Worm (Caenorhabditis elegans) whole organism, early embryonic: ENCODE measurements around the gene F20B10.3.
A peak's percentile ranks its signal among the peaks of the same experiment; 100 is the strongest.

Experiments
- B0310.2 ChIP-seq: sonication (generic microtip); optimal IDR thresholded peaks from 2 replicates; lab custom pipeline; 2016; ENCODE audit warnings: mild to moderate bottlenecking, missing genetic modification characterization, missing compliant biosample characterization
- F13C5.2 ChIP-seq: sonication (generic microtip); optimal IDR thresholded peaks from 2 replicates; lab custom pipeline; 2017; ENCODE audit warnings: mild to moderate bottlenecking, missing genetic modification characterization, inconsistent platforms, missing compliant biosample characterization
- aly-1 ChIP-seq: sonication (generic microtip); optimal IDR thresholded peaks from 2 replicates; lab custom pipeline; 2016; ENCODE audit warnings: missing genetic modification characterization, missing compliant biosample characterization
- ama-1 ChIP-seq: fragments of 150-350 bp; optimal IDR thresholded peaks from 2 replicates; lab custom pipeline; 2014
- ceh-13 ChIP-seq: fragments of 200-800 bp; sonication (Bioruptor generic); optimal IDR thresholded peaks from 2 replicates; lab custom pipeline; 2018; ENCODE audit warnings: mild to moderate bottlenecking, missing genetic modification characterization, missing compliant biosample characterization
- ceh-36 ChIP-seq: sonication (generic microtip); optimal IDR thresholded peaks from 2 replicates; lab custom pipeline; 2016; ENCODE audit warnings: missing genetic modification characterization, inconsistent platforms, missing compliant biosample characterization
- ets-7 ChIP-seq: sonication (generic microtip); optimal IDR thresholded peaks from 2 replicates; lab custom pipeline; 2016; ENCODE audit warnings: missing genotype, missing genetic modification characterization, missing compliant biosample characterization
- flt-1 ChIP-seq: fragments of 200-800 bp; sonication (Bioruptor generic); IDR thresholded peaks from 2 replicates; pipeline ENCODE4 v1.3.6; 2022; ENCODE audit warnings: missing genetic modification characterization, missing compliant biosample characterization
- hmbx-1 ChIP-seq: sonication (generic microtip); optimal IDR thresholded peaks from 2 replicates; lab custom pipeline; 2016; ENCODE audit warnings: mild to moderate bottlenecking, missing genetic modification characterization, missing compliant biosample characterization
- hmg-4 ChIP-seq: fragments of 200-800 bp; sonication (Bioruptor generic); optimal IDR thresholded peaks from 2 replicates; lab custom pipeline; 2018; ENCODE audit warnings: mild to moderate bottlenecking, missing genetic modification characterization, missing compliant biosample characterization
- hnd-1 ChIP-seq: sonication (generic microtip); optimal IDR thresholded peaks from 2 replicates; lab custom pipeline; 2016; ENCODE audit warnings: missing genetic modification characterization, missing compliant biosample characterization
- pes-1 ChIP-seq: fragments of 200-800 bp; sonication (Bioruptor generic); IDR thresholded peaks from 2 replicates; pipeline ENCODE4 v1.3.6; 2022; ENCODE audit warnings: missing genetic modification reagents, missing genetic modification characterization, missing compliant biosample characterization
- scrt-1 ChIP-seq: fragments of 200-800 bp; sonication (Bioruptor generic); IDR thresholded peaks from 2 replicates; pipeline ENCODE4 v1.3.6; 2022; ENCODE audit warnings: missing genetic modification characterization, missing compliant biosample characterization
- sea-1 ChIP-seq: fragments of 200-800 bp; sonication (Bioruptor generic); conservative IDR thresholded peaks from 2 replicates; pipeline ENCODE4 v1.3.6; 2022; ENCODE audit warnings: missing genetic modification characterization, missing compliant biosample characterization
- tbx-11 ChIP-seq: fragments of 200-800 bp; sonication (Bioruptor generic); IDR thresholded peaks from 2 replicates; pipeline ENCODE4 v1.3.6; 2022; ENCODE audit warnings: missing genetic modification characterization, missing compliant biosample characterization
- tbx-37 ChIP-seq: fragments of 200-800 bp; sonication (Bioruptor generic); conservative IDR thresholded peaks from 2 replicates; pipeline ENCODE4 v1.3.6; 2022; ENCODE audit warnings: missing genetic modification reagents, missing genetic modification characterization, missing compliant biosample characterization
- tra-4 ChIP-seq: sonication (generic microtip); optimal IDR thresholded peaks from 2 replicates; lab custom pipeline; 2017; ENCODE audit warnings: missing genetic modification characterization, missing compliant biosample characterization

Gene F20B10.3

DNA sequence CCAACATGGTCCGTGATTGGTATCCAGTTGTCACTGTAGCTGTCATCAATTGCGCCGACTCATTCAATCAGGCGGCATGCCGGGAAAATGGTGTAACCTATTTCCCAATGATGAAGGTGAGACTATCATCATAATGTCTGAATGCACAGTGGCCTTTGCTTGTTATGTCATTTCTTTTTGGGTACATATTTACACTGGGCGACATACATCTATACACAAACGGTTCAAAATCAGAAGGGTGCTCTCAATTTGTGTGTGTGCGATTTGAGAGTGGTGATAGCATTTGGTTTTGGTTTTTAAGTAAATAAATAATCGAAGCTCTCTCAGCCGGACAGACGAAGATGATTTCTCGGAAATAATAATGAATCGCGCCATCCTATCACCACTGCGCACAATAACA lies 35.9 kb downstream of the F20B10.3 start:
- TF ChIP-seq sea-1 (GFP tag; lab: Robert Waterston, UW) = no peak
- no peak for TF ChIP-seq scrt-1 (GFP tag; lab: Robert Waterston, UW)
- TF ChIP-seq tbx-11 = no peak
- no peak for TF ChIP-seq hnd-1
- TF ChIP-seq B0310.2 = no peak
- no peak for TF ChIP-seq pes-1 (GFP tag; lab: Robert Waterston, UW)
- no peak for TF ChIP-seq ceh-36 (tag; lab: Kevin White, UChicago)
- TF ChIP-seq aly-1 (tag; lab: Kevin White, UChicago) = no peak
- TF ChIP-seq ceh-13 = no peak
- no peak for TF ChIP-seq hmg-4 (GFP tag; lab: Kevin White, UChicago)
- no peak for TF ChIP-seq ama-1 (lab: Kevin White, UChicago)
- no peak for TF ChIP-seq ets-7 (tag; lab: Kevin White, UChicago)

DNA sequence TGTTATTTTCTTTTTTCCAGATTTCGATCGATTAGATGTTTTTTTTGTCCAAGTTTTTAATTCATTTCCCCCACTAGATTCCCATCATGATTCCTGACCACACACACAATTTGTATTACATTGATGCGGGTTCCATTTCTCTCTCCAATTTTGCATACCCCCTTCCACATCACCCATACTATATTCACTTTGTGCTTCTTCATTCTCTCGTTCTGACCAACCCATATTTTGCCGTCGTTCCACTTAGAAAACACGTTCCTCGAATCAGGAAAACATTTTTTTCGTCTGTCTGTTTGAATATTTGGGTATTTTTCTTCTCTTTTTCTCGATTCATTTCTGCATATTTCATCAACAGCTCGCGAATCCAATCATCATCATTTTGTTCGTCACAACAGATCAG lies 39.4 kb downstream of the F20B10.3 start:
- TF ChIP-seq pes-1 (GFP tag; lab: Robert Waterston, UW) (no peak), ceh-36 (tag; lab: Kevin White, UChicago) (no peak), sea-1 (GFP tag; lab: Robert Waterston, UW) (no peak), flt-1 (GFP tag; lab: Robert Waterston, UW) (no peak), tra-4 (tag; lab: Kevin White, UChicago) (no peak), ama-1 (lab: Kevin White, UChicago) (no peak), ets-7 (tag; lab: Kevin White, UChicago) (no peak), tbx-11 (no peak), hmbx-1 (tag; lab: Kevin White, UChicago) (no peak), F13C5.2 (tag; lab: Kevin White, UChicago) (no peak), scrt-1 (GFP tag; lab: Robert Waterston, UW) (no peak), tbx-37 (GFP tag; lab: Robert Waterston, UW) (no peak), aly-1 (tag; lab: Kevin White, UChicago) (no peak), hmg-4 (GFP tag; lab: Kevin White, UChicago) (no peak), B0310.2 (no peak)

DNA sequence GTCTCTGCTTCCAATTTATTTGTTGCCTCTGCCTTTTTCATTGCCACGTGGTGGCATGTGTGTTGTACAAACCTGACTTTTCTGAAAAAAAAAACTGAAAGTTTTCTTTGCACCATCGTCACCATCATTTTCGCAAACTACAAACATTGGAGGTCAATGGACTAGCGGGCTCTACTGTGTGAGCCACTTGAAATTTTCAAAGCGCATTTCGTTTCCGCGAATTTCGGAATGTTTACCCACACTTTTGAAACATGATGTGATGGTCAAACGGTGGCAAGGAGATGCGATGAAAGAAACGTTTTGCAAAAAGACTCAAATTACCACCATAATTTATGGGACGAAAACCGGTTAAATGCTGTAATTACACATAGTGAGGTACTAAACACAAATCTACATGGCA lies 39.8 kb downstream of the F20B10.3 start:
- TF ChIP-seq flt-1 (GFP tag; lab: Robert Waterston, UW) (no peak), pes-1 (GFP tag; lab: Robert Waterston, UW) (no peak), tbx-37 (GFP tag; lab: Robert Waterston, UW) (no peak), hnd-1 (no peak), F13C5.2 (tag; lab: Kevin White, UChicago) (no peak)

DNA sequence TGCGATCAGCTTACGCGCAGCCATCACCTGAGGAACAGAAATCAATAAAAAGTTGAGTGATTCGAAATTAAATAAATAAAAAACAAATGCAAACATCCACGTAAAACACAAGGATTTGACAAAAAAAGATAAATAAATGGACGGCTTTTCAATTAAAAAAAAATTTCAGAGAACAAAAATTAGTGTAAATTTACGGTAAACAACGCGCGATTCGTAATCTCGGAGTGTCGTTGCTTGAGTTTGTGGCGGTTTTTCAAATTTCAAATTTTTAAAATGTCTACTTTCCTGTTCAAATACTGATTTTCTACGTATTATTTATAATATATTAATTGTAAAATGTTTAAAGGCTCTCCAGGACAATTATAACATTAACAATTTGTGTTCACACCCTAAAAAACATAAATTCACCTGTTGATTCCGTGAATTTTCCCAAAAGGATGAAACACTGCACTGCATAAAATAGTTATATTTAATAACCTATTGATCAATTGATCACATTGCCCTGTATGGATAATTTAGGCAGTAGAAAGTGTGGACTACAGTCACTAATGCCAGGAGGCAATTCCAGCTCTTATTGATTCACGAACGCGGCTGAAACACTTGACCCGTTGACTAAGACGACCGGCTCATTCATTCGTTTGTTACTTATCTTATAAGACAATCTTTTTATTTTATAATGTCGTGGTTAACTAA lies 41.1 kb downstream of the F20B10.3 start, which contains the start of the genes marb-1 and F35G2.3:
marb-1 (minus strand) TSS at position 27 of the 693 bp plus-strand sequence.
F35G2.3 (plus strand) TSS at position 643 of the 693 bp plus-strand sequence.
- TF ChIP-seq B0310.2 (no peak), ama-1 (lab: Kevin White, UChicago) (no peak), ets-7 (tag; lab: Kevin White, UChicago) (no peak), tbx-37 (GFP tag; lab: Robert Waterston, UW) (no peak), hnd-1 (no peak), sea-1 (GFP tag; lab: Robert Waterston, UW) (no peak), pes-1 (GFP tag; lab: Robert Waterston, UW) (no peak), hmbx-1 (tag; lab: Kevin White, UChicago) (no peak), ceh-36 (tag; lab: Kevin White, UChicago) (no peak), scrt-1 (GFP tag; lab: Robert Waterston, UW) (no peak), F13C5.2 (tag; lab: Kevin White, UChicago) (no peak)

DNA sequence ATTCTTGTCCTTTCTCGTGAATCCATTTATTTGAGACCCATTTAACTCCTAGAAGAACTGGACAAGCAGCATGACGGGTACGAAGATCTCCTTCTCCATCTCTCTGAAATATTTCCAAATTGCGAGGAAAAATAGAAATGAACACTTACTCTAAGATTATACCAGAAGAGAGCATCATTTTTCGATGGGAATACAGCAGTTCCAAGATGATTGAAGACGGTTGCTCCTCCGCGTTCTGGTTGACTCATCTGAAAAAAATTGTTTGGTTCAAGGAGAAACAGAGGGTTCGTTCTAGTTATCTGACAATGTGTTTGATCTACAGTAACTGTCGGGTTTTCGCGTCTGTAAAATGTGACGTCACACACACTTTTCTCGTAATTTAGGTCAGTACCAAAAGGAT lies 43.2 kb downstream of the F20B10.3 start:
- TF ChIP-seq scrt-1 (GFP tag; lab: Robert Waterston, UW) = no peak
- no peak for TF ChIP-seq hnd-1
- TF ChIP-seq ama-1 (lab: Kevin White, UChicago) = no peak
- TF ChIP-seq tbx-37 (GFP tag; lab: Robert Waterston, UW) = no peak
- TF ChIP-seq flt-1 (GFP tag; lab: Robert Waterston, UW) = no peak
- no peak for TF ChIP-seq hmbx-1 (tag; lab: Kevin White, UChicago)
- TF ChIP-seq pes-1 (GFP tag; lab: Robert Waterston, UW) = no peak
- TF ChIP-seq tra-4 (tag; lab: Kevin White, UChicago) = no peak
- TF ChIP-seq ceh-36 (tag; lab: Kevin White, UChicago) = no peak
- no peak for TF ChIP-seq hmg-4 (GFP tag; lab: Kevin White, UChicago)
- no peak for TF ChIP-seq ets-7 (tag; lab: Kevin White, UChicago)
- no peak for TF ChIP-seq F13C5.2 (tag; lab: Kevin White, UChicago)
- TF ChIP-seq aly-1 (tag; lab: Kevin White, UChicago) = no peak
- TF ChIP-seq tbx-11 = no peak
- no peak for TF ChIP-seq sea-1 (GFP tag; lab: Robert Waterston, UW)
- no peak for TF ChIP-seq ceh-13
- TF ChIP-seq B0310.2 = no peak

DNA sequence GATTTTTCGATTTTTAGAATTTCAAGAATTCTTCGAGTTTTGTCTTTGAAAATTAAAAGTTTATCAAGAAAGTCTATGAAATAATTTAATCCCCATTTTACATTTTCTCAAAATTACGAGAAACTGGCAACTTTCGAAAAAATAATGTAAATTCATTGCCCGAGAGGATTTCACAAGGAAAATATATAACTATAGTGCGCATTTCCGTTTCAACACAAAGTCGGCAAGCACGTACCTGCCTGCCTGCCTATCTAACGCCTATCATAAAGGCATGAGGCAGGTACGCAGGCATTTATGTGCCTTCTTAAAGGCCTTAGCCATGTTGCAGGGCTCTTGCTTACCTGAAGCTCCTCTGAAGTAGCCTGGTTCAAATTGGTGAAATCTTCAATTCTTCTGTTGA lies 44.8 kb downstream of the F20B10.3 start:
- TF ChIP-seq ceh-36 (tag; lab: Kevin White, UChicago) (no peak), ceh-13 (no peak), B0310.2 (no peak), hmg-4 (GFP tag; lab: Kevin White, UChicago) (no peak), aly-1 (tag; lab: Kevin White, UChicago) (no peak), tbx-11 (no peak), flt-1 (GFP tag; lab: Robert Waterston, UW) (no peak), ama-1 (lab: Kevin White, UChicago) (no peak)

DNA sequence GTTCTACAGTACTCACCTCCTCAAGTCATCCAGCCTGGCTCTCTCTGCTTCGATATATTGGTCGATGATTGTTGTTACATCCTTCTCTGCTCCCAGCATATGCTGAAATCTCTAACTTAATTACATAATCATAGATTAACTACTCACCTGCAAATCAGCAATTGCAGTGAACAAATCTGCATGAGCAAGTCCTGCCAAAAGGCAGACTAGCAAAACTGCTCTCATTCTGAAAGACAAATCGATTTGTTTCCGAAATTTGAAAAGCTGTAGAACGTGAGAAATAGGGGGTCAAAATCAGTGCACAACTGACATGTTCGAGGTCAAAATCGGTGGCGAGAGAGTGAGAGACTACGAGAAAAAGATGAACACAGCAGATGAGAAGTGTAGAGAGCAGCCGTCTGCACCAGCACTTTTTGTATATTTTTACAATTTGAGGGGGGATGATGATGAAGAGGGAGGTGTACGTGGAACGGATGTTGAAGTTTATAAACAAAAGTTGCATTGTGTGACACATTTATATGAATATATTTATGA lies 47.8 kb downstream of the F20B10.3 start, which contains the start of gene phy-2:
phy-2 (minus strand) TSS at position 226 of the 534 bp plus-strand sequence.
- no peak for TF ChIP-seq ceh-36 (tag; lab: Kevin White, UChicago)
- TF ChIP-seq hmg-4 (GFP tag; lab: Kevin White, UChicago) = peak; percentile 0
